Worm (Caenorhabditis elegans) whole organism, L2 larva: ENCODE data around the gene unc-61.
"Not testable (repeated sequence)": the region's sequence is repeated elsewhere in the genome, so short reads cannot be mapped to it uniquely, and the experiment has no call there.

ENCODE experiments used
- C34F6.9 ChIP-seq: fragments of 150-350 bp; optimal IDR thresholded peaks from 2 replicates; lab custom pipeline; 2014; ENCODE audit warnings: missing biosample characterization, missing genetic modification characterization
- F13H6.1 ChIP-seq: sonication (generic microtip); optimal IDR thresholded peaks from 2 replicates; lab custom pipeline; 2016; ENCODE audit warnings: missing genetic modification characterization, missing compliant biosample characterization
- ZK546.5 ChIP-seq: sonication (generic microtip); optimal IDR thresholded peaks from 2 replicates; lab custom pipeline; 2017; ENCODE audit warnings: missing biosample characterization, missing genetic modification characterization
- ama-1 ChIP-seq: fragments of 150-350 bp; optimal IDR thresholded peaks from 2 replicates; lab custom pipeline; 2018; ENCODE audit warnings: inconsistent platforms
- ceh-16 ChIP-seq: fragments of 150-350 bp; optimal IDR thresholded peaks from 2 replicates; lab custom pipeline; 2014; ENCODE audit warnings: missing biosample characterization, missing genetic modification characterization
- ceh-82 ChIP-seq: fragments of 150-350 bp; optimal IDR thresholded peaks from 2 replicates; lab custom pipeline; 2014; ENCODE audit warnings: missing biosample characterization, missing genetic modification characterization
- crh-2 ChIP-seq: sonication (generic microtip); optimal IDR thresholded peaks from 2 replicates; lab custom pipeline; 2017; ENCODE audit warnings: missing biosample characterization, missing genetic modification characterization
- dmd-4 ChIP-seq: sonication (generic microtip); optimal IDR thresholded peaks from 2 replicates; lab custom pipeline; 2017; ENCODE audit warnings: missing biosample characterization, missing genetic modification characterization
- elt-1 ChIP-seq: fragments of 150-350 bp; optimal IDR thresholded peaks from 2 replicates; lab custom pipeline; 2014; ENCODE audit warnings: missing biosample characterization, missing genetic modification characterization
- elt-3 ChIP-seq: sonication (generic microtip); optimal IDR thresholded peaks from 2 replicates; lab custom pipeline; 2017; ENCODE audit warnings: missing biosample characterization, missing genetic modification characterization
- fos-1 ChIP-seq: fragments of 150-350 bp; optimal IDR thresholded peaks from 2 replicates; lab custom pipeline; 2014; ENCODE audit warnings: missing biosample characterization, missing genetic modification characterization
- gmeb-1 ChIP-seq: fragments of 150-350 bp; optimal IDR thresholded peaks from 2 replicates; lab custom pipeline; 2014; ENCODE audit warnings: missing biosample characterization, missing genetic modification characterization
- lin-11 ChIP-seq: fragments of 150-350 bp; sonication (generic microtip); optimal IDR thresholded peaks from 2 replicates; lab custom pipeline; 2014; ENCODE audit warnings: missing biosample characterization, missing genetic modification characterization, inconsistent platforms, mixed read lengths
- lin-13 ChIP-seq: fragments of 150-350 bp; optimal IDR thresholded peaks from 2 replicates; lab custom pipeline; 2014; ENCODE audit warnings: missing biosample characterization, missing genetic modification reagents, missing genetic modification characterization
- lin-39 ChIP-seq: fragments of 150-350 bp; optimal IDR thresholded peaks from 2 replicates; lab custom pipeline; 2014; ENCODE audit warnings: missing biosample characterization, missing genetic modification reagents, missing genetic modification characterization
- lsy-2 ChIP-seq, 2 experiments: fragments of 150-350 bp in 1 of 2; sonication (generic microtip) in 1 of 2; optimal IDR thresholded peaks; 2 replicates each; lab custom pipeline; 2014 to 2017; ENCODE audit warnings: missing biosample characterization in 2 of 2, missing genetic modification characterization in 2 of 2
- mab-5 ChIP-seq: fragments of 150-350 bp; optimal IDR thresholded peaks from 2 replicates; lab custom pipeline; 2014; ENCODE audit warnings: missing biosample characterization, missing genetic modification characterization
- nhr-12 ChIP-seq: fragments of 150-350 bp; optimal IDR thresholded peaks from 2 replicates; lab custom pipeline; 2014; ENCODE audit warnings: missing biosample characterization, missing genetic modification characterization
- nhr-129 ChIP-seq: fragments of 150-350 bp; optimal IDR thresholded peaks from 2 replicates; lab custom pipeline; 2014; ENCODE audit warnings: missing biosample characterization, missing genetic modification characterization
- nhr-21 ChIP-seq: fragments of 150-350 bp; optimal IDR thresholded peaks from 2 replicates; lab custom pipeline; 2014; ENCODE audit warnings: missing biosample characterization, missing genetic modification characterization
- nhr-23 ChIP-seq: fragments of 150-350 bp; optimal IDR thresholded peaks from 2 replicates; lab custom pipeline; 2014; ENCODE audit warnings: missing biosample characterization, missing genetic modification reagents, missing genetic modification characterization
- nhr-237 ChIP-seq: fragments of 150-350 bp; optimal IDR thresholded peaks from 2 replicates; lab custom pipeline; 2014; ENCODE audit warnings: missing biosample characterization, missing genetic modification characterization
- nhr-25 ChIP-seq: fragments of 150-350 bp; sonication (generic microtip); optimal IDR thresholded peaks from 3 replicates; lab custom pipeline; 2014; ENCODE audit warnings: missing biosample characterization, missing genetic modification characterization
- nhr-6 ChIP-seq: fragments of 150-350 bp; optimal IDR thresholded peaks from 2 replicates; lab custom pipeline; 2014; ENCODE audit warnings: missing biosample characterization, missing genetic modification characterization
- peb-1 ChIP-seq: fragments of 150-350 bp; optimal IDR thresholded peaks from 2 replicates; lab custom pipeline; 2014; ENCODE audit warnings: missing biosample characterization, missing genetic modification characterization
- sem-4 ChIP-seq: fragments of 150-350 bp; optimal IDR thresholded peaks from 2 replicates; lab custom pipeline; 2014; ENCODE audit warnings: missing biosample characterization, missing genetic modification reagents, missing genetic modification characterization
- skn-1 ChIP-seq: sonication (generic microtip); optimal IDR thresholded peaks from 2 replicates; lab custom pipeline; 2017; ENCODE audit warnings: missing biosample characterization, missing genetic modification characterization
- sma-3 ChIP-seq: sonication (generic microtip); optimal IDR thresholded peaks from 2 replicates; lab custom pipeline; 2016; ENCODE audit warnings: missing genetic modification reagents, missing genetic modification characterization, missing compliant biosample characterization
- sma-9 ChIP-seq, 2 experiments: fragments of 150-350 bp in 1 of 2; sonication (generic microtip) in 1 of 2; optimal IDR thresholded peaks; 2 replicates each; lab custom pipeline; 2014 to 2016; ENCODE audit warnings: missing genetic modification characterization in 2 of 2, mild to moderate bottlenecking in 1 of 2, missing biosample characterization in 1 of 2, missing compliant biosample characterization in 1 of 2, missing genetic modification reagents in 1 of 2, moderate library complexity in 1 of 2
- unc-55 ChIP-seq: fragments of 150-350 bp; sonication (generic microtip); optimal IDR thresholded peaks from 3 replicates; lab custom pipeline; 2014; ENCODE audit warnings: missing biosample characterization, missing genetic modification reagents, missing genetic modification characterization
- unc-62 ChIP-seq: fragments of 150-350 bp; optimal IDR thresholded peaks from 2 replicates; lab custom pipeline; 2014; ENCODE audit warnings: missing biosample characterization, missing genetic modification reagents, missing genetic modification characterization
- zag-1 ChIP-seq: fragments of 150-350 bp; optimal IDR thresholded peaks from 2 replicates; lab custom pipeline; 2014; ENCODE audit warnings: missing biosample characterization, missing genetic modification characterization
- ztf-1 ChIP-seq: fragments of 200-800 bp; sonication (Bioruptor generic); conservative IDR thresholded peaks from 2 replicates; pipeline ENCODE4 v1.3.6; 2022; ENCODE audit warnings: missing genetic modification characterization, missing compliant biosample characterization
- ztf-11 ChIP-seq: sonication (generic microtip); optimal IDR thresholded peaks from 2 replicates; lab custom pipeline; 2017; ENCODE audit warnings: missing biosample characterization, missing genetic modification characterization
- ztf-4 ChIP-seq: fragments of 150-350 bp; optimal IDR thresholded peaks from 2 replicates; lab custom pipeline; 2014; ENCODE audit warnings: missing biosample characterization, missing genetic modification characterization

Gene unc-61

ce11 chrV:14773048-14773447 is 39.0 kb upstream of the unc-61 start, which contains the start of gene haf-7:
Gene haf-7, plus strand, starts transcription at chrV:14773258.
- TF ChIP-seq zag-1 (tag; lab: Kevin White, UChicago) (no peak), crh-2 (peak; percentile 28), sma-9 (GFP tag; optimal IDR thresholded peaks at IDR 0.05; lab: Kevin White, UChicago) (peak; percentile 19), sma-9 (tag; optimal IDR thresholded peaks at IDR 0.05; lab: Kevin White, UChicago) (no peak), unc-55 (GFP tag; lab: Kevin White, UChicago) (peak; percentile 63), nhr-25 (tag; lab: Kevin White, UChicago) (no peak), ZK546.5 (tag; lab: Kevin White, UChicago) (no peak), unc-62 (GFP tag; lab: Kevin White, UChicago) (no peak), elt-3 (tag; lab: Kevin White, UChicago) (no peak), ama-1 (lab: Kevin White, UChicago) (no peak), ztf-1 (no peak), mab-5 (tag; lab: Kevin White, UChicago) (no peak), ceh-82 (tag; lab: Kevin White, UChicago) (no peak), dmd-4 (tag; lab: Kevin White, UChicago) (no peak), lin-39 (no peak), fos-1 (tag; lab: Kevin White, UChicago) (peak; percentile 82), skn-1 (tag; lab: Kevin White, UChicago) (peak; percentile 60), sem-4 (no peak), elt-1 (tag; lab: Kevin White, UChicago) (no peak), C34F6.9 (tag; lab: Kevin White, UChicago) (peak; percentile 69), nhr-129 (tag; lab: Kevin White, UChicago) (peak; percentile 85)

DNA sequence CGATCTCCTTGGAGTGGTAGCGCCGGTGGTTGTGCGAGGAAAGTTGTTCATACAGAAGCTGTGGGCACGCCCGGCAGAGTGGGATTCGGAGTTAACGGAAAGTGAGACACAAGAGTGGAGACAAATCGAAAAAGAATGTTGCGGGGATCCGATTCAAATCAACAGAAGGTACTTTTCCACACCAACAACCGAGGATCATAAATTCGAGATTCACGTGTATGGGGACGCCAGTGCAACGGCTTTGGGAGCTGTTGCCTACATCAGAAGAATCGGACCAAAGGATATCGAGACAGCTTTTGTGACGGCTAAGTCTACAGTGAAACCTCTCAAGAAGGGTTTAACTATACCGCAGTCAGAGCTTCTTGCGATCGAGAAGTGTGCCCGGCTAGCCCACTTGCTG is 29.5 kb upstream of the unc-61 start:
- TF ChIP-seq nhr-12 (tag; lab: Kevin White, UChicago) (no peak), sem-4 (no peak), ztf-4 (tag; lab: Kevin White, UChicago) (no peak), peb-1 (tag; lab: Kevin White, UChicago) (no peak), lin-11 (tag; lab: Kevin White, UChicago) (no peak), ztf-11 (tag; lab: Kevin White, UChicago) (no peak), lin-13 (no peak), lin-39 (no peak), nhr-237 (tag; lab: Kevin White, UChicago) (no peak), sma-3 (no peak), nhr-21 (tag; lab: Kevin White, UChicago) (no peak)
- TF ChIP-seq, all 48 proteins: peak for 0

DNA sequence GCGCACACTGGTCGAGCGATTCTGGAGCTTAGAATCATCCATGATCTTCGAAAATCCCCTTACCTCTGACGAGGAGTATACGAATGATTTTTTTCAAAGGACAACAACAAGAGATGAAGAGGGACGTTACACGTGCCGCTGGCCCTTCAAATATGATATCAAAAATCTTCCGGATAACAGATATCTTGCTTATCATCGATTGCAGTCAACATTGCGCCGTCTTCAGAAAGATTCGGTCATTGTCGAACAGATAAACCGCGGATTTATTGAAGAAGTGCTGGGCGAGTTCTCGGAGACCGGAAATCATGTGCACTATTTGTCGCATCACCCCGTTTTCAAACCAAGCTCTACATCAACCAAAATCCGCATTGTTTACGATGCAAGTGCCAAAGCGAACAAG is 28.5 kb upstream of the unc-61 start:
- no peak for TF ChIP-seq nhr-23 (tag; lab: Kevin White, UChicago)
- TF ChIP-seq ztf-4 (tag; lab: Kevin White, UChicago) = no peak
- TF ChIP-seq lin-11 (tag; lab: Kevin White, UChicago) = no peak
- no peak for TF ChIP-seq gmeb-1 (tag; lab: Kevin White, UChicago)
- TF ChIP-seq sem-4 = no peak
- TF ChIP-seq nhr-6 (tag; lab: Kevin White, UChicago) = no peak
- TF ChIP-seq lsy-2 (tag; optimal IDR thresholded peaks at IDR 0.05; lab: Kevin White, UChicago) = no peak
- TF ChIP-seq nhr-237 (tag; lab: Kevin White, UChicago) = no peak
- TF ChIP-seq ZK546.5 (tag; lab: Kevin White, UChicago) = no peak
- no peak for TF ChIP-seq crh-2
- no peak for TF ChIP-seq nhr-129 (tag; lab: Kevin White, UChicago)
- no peak for TF ChIP-seq fos-1 (tag; lab: Kevin White, UChicago)
- no peak for TF ChIP-seq ceh-16
- no peak for TF ChIP-seq F13H6.1 (tag; lab: Kevin White, UChicago)
- no peak for TF ChIP-seq mab-5 (tag; lab: Kevin White, UChicago)
- TF ChIP-seq, all 48 proteins: peak for 0

- not testable (repeated sequence) for TF ChIP-seq ztf-11, zag-1, peb-1 (tag; lab: Kevin White, UChicago)
- TF ChIP-seq, all 48 proteins: peak for 0; not testable (repeated sequence) for 48
Measured at ce11 chrV:14750357-14750756, 16.3 kb upstream of the unc-61 start, which contains the start of gene nspa-10. Gene nspa-10, minus strand, starts transcription at chrV:14750457.
